Worm (Caenorhabditis elegans) whole organism, late embryonic: ENCODE data around the gene T13F2.6.

Experiments used
- C08G9.2 ChIP-seq: sonication (generic microtip); optimal IDR thresholded peaks from 2 replicates; lab custom pipeline; 2016; ENCODE audit warnings: mild to moderate bottlenecking, missing genetic modification characterization, moderate library complexity, missing compliant biosample characterization
- C38D4.7 ChIP-seq: fragments of 200-800 bp; sonication (Bioruptor generic); optimal IDR thresholded peaks from 2 replicates; lab custom pipeline; 2018; ENCODE audit warnings: mild to moderate bottlenecking, missing genetic modification characterization, moderate library complexity, missing compliant biosample characterization
- K02D7.2 ChIP-seq: sonication (generic microtip); optimal IDR thresholded peaks from 2 replicates; lab custom pipeline; 2017; ENCODE audit warnings: mild to moderate bottlenecking, missing genetic modification characterization, missing compliant biosample characterization
- Y22D7AL.16 ChIP-seq: sonication (generic microtip); optimal IDR thresholded peaks from 2 replicates; lab custom pipeline; 2016; ENCODE audit warnings: missing genetic modification characterization, missing compliant biosample characterization
- ahr-1 ChIP-seq: sonication (generic microtip); optimal IDR thresholded peaks from 2 replicates; lab custom pipeline; 2016; ENCODE audit warnings: missing genetic modification characterization, missing compliant biosample characterization
- ama-1 ChIP-seq: fragments of 150-350 bp; optimal IDR thresholded peaks from 2 replicates; lab custom pipeline; 2014
- ceh-14 ChIP-seq: sonication (generic microtip); optimal IDR thresholded peaks from 2 replicates; lab custom pipeline; 2016; ENCODE audit warnings: missing genotype, missing genetic modification characterization, missing compliant biosample characterization
- ceh-18 ChIP-seq: sonication (generic microtip); optimal IDR thresholded peaks from 2 replicates; lab custom pipeline; 2016; ENCODE audit warnings: missing genetic modification characterization, missing compliant biosample characterization
- ceh-2 ChIP-seq: sonication (generic microtip); optimal IDR thresholded peaks from 2 replicates; lab custom pipeline; 2016; ENCODE audit warnings: missing genotype, missing genetic modification characterization, missing compliant biosample characterization
- ceh-31 ChIP-seq: sonication (generic microtip); optimal IDR thresholded peaks from 2 replicates; lab custom pipeline; 2016; ENCODE audit warnings: missing genetic modification characterization, missing compliant biosample characterization
- ceh-48 ChIP-seq: sonication (generic microtip); optimal IDR thresholded peaks from 2 replicates; lab custom pipeline; 2016; ENCODE audit warnings: missing genetic modification characterization, inconsistent platforms, missing compliant biosample characterization
- ceh-6 ChIP-seq: fragments of 200-800 bp; sonication (Bioruptor generic); optimal IDR thresholded peaks from 2 replicates; lab custom pipeline; 2018; ENCODE audit warnings: mild to moderate bottlenecking, missing genetic modification characterization, missing compliant biosample characterization
- ceh-9 ChIP-seq: sonication (generic microtip); optimal IDR thresholded peaks from 2 replicates; lab custom pipeline; 2016; ENCODE audit warnings: mild to moderate bottlenecking, missing genetic modification characterization, inconsistent platforms, missing compliant biosample characterization
- dve-1 ChIP-seq: sonication (generic microtip); optimal IDR thresholded peaks from 2 replicates; lab custom pipeline; 2017; ENCODE audit warnings: antibody characterized with exemption, mild to moderate bottlenecking, missing genetic modification characterization, missing compliant biosample characterization
- elt-2 ChIP-seq: sonication (generic microtip); optimal IDR thresholded peaks from 2 replicates; lab custom pipeline; 2016; ENCODE audit warnings: missing genetic modification reagents, missing genetic modification characterization, missing compliant biosample characterization
- elt-4 ChIP-seq: sonication (generic microtip); optimal IDR thresholded peaks from 2 replicates; lab custom pipeline; 2016; ENCODE audit warnings: missing genetic modification characterization, missing compliant biosample characterization
- ets-4 ChIP-seq: sonication (generic microtip); optimal IDR thresholded peaks from 2 replicates; lab custom pipeline; 2016; ENCODE audit warnings: missing genetic modification characterization, missing compliant biosample characterization
- fkh-10 ChIP-seq: fragments of 150-350 bp; optimal IDR thresholded peaks from 2 replicates; lab custom pipeline; 2014; ENCODE audit warnings: missing biosample characterization, missing genetic modification reagents, missing genetic modification characterization
- gmeb-2 ChIP-seq: sonication (generic microtip); optimal IDR thresholded peaks from 2 replicates; lab custom pipeline; 2016; ENCODE audit warnings: missing genetic modification characterization, inconsistent platforms, missing compliant biosample characterization
- hlh-15 ChIP-seq: sonication (generic microtip); optimal IDR thresholded peaks from 2 replicates; lab custom pipeline; 2016; ENCODE audit warnings: missing genetic modification characterization, missing compliant biosample characterization
- lim-6 ChIP-seq: sonication (generic microtip); optimal IDR thresholded peaks from 2 replicates; lab custom pipeline; 2016; ENCODE audit warnings: missing genetic modification characterization, missing compliant biosample characterization
- nfya-1 ChIP-seq: sonication (generic microtip); optimal IDR thresholded peaks from 2 replicates; lab custom pipeline; 2017; ENCODE audit warnings: missing genetic modification characterization, mild to moderate bottlenecking, missing compliant biosample characterization, antibody characterized with exemption, moderate library complexity
- nhr-11 ChIP-seq: fragments of 150-350 bp; optimal IDR thresholded peaks from 2 replicates; lab custom pipeline; 2014; ENCODE audit warnings: missing biosample characterization, missing genetic modification characterization
- nhr-232 ChIP-seq: sonication (generic microtip); optimal IDR thresholded peaks from 2 replicates; lab custom pipeline; 2016; ENCODE audit warnings: missing genetic modification characterization, missing compliant biosample characterization
- npax-4 ChIP-seq: sonication (generic microtip); optimal IDR thresholded peaks from 2 replicates; lab custom pipeline; 2016; ENCODE audit warnings: missing genetic modification characterization, missing compliant biosample characterization
- pag-3 ChIP-seq: sonication (generic microtip); optimal IDR thresholded peaks from 2 replicates; lab custom pipeline; 2016; ENCODE audit warnings: missing compliant biosample characterization, missing genetic modification characterization, borderline replicate concordance
- pax-1 ChIP-seq: fragments of 150-350 bp; optimal IDR thresholded peaks from 2 replicates; lab custom pipeline; 2014; ENCODE audit warnings: missing biosample characterization, missing genetic modification characterization
- pha-4 ChIP-seq: fragments of 150-350 bp; optimal IDR thresholded peaks from 2 replicates; lab custom pipeline; 2018; ENCODE audit warnings: missing biosample characterization, missing genetic modification reagents, missing genetic modification characterization
- pqm-1 ChIP-seq: sonication (generic microtip); optimal IDR thresholded peaks from 2 replicates; lab custom pipeline; 2016; ENCODE audit warnings: missing genetic modification characterization, missing compliant biosample characterization
- pros-1 ChIP-seq: fragments of 150-350 bp; optimal IDR thresholded peaks from 2 replicates; lab custom pipeline; 2014; ENCODE audit warnings: missing biosample characterization, missing genetic modification reagents, missing genetic modification characterization
- rnt-1 ChIP-seq: sonication (generic microtip); optimal IDR thresholded peaks from 2 replicates; lab custom pipeline; 2016; ENCODE audit warnings: missing genetic modification characterization, missing compliant biosample characterization
- syd-9 ChIP-seq: sonication (generic microtip); optimal IDR thresholded peaks from 2 replicates; lab custom pipeline; 2016; ENCODE audit warnings: mild to moderate bottlenecking, missing genetic modification characterization, moderate library complexity, missing compliant biosample characterization
- tbx-2 ChIP-seq: sonication (generic microtip); optimal IDR thresholded peaks from 2 replicates; lab custom pipeline; 2016; ENCODE audit warnings: missing genetic modification characterization, missing compliant biosample characterization
- tbx-7 ChIP-seq: sonication (generic microtip); optimal IDR thresholded peaks from 2 replicates; lab custom pipeline; 2016; ENCODE audit warnings: missing genotype, missing genetic modification characterization, missing compliant biosample characterization
- unc-55 ChIP-seq: sonication (generic microtip); optimal IDR thresholded peaks from 2 replicates; lab custom pipeline; 2017; ENCODE audit warnings: missing biosample characterization, missing genetic modification reagents, missing genetic modification characterization
- zip-5 ChIP-seq: sonication (generic microtip); optimal IDR thresholded peaks from 2 replicates; lab custom pipeline; 2016; ENCODE audit warnings: missing genetic modification characterization, missing compliant biosample characterization
- ztf-16 ChIP-seq: sonication (generic microtip); optimal IDR thresholded peaks from 2 replicates; lab custom pipeline; 2017; ENCODE audit warnings: missing genetic modification characterization, missing compliant biosample characterization

T13F2.6 gene

DNA sequence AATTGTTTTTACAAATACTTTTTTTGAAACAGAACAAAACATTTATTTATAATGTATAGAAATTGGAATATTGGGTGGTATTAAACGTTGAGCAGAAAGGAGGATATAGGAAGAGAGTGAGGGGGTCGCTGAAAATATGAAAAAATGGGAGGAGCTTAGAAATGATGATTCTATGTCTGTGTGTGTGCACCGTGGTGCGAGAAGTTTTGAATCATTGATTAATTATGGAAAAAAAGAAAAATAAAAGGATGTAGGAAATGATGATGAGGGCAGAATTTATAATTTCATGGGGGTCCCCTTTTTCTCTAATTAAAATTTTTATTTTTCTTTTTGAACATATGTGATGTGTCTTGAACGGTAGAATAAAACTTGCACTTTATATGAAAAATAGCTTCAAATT lies 6.6 kb downstream of the T13F2.6 start, which contains the start of gene sre-4:
Gene sre-4, minus strand, starts transcription at position 101 of the 400 bp plus-strand sequence.
- TF ChIP-seq nhr-11 = no peak
- TF ChIP-seq ets-4 (tag; lab: Kevin White, UChicago) = no peak
- TF ChIP-seq C38D4.7 (GFP tag; lab: Kevin White, UChicago) = no peak
- no peak for TF ChIP-seq gmeb-2
- TF ChIP-seq ama-1 = no peak
- no peak for TF ChIP-seq zip-5 (tag; lab: Kevin White, UChicago)
- no peak for TF ChIP-seq hlh-15 (tag; lab: Kevin White, UChicago)
- TF ChIP-seq tbx-7 (tag; lab: Kevin White, UChicago) = no peak
- TF ChIP-seq rnt-1 (tag; lab: Kevin White, UChicago) = no peak
- TF ChIP-seq dve-1 = no peak
- no peak for TF ChIP-seq C08G9.2 (tag; lab: Kevin White, UChicago)

DNA sequence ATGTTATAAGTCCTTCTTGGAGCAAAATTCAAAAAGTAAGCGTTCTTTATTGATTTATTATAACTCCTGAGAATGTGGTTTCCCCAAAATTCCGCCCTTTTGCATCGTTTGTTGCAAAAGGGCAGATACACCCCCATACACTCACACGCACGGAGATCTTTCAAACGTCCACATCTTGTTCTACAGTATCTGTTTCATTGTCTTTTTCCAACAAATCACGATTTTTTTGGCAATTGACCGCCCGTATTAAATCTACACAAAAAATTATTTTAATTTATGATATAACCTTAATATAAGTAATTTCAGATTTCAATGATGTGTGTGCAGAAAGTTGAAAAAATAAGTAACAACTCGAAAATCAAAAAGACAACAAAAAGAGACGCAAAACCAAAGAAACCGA lies 11.4 kb downstream of the T13F2.6 start, which contains the start of gene T13F2.4:
Gene T13F2.4, plus strand, starts transcription at position 301 of the 400 bp plus-strand sequence.
- no peak for TF ChIP-seq nfya-1

DNA sequence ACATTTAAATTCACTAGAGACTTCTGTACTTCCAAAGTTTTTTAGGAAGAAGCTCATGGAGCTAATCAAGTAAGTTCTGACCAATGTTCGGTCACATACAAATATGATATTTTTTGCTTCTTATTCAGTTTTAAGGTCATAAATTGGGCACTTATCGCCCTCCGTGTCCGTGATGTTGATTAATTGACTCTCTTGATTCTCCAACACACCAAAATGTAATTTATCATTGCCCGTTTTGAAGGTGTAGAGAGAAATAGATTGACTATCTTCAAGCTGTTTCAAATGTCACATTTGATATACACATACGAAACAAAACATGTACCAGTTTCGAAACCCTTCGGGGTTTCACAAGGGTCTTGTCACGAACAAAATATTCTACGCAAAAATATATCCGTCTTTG lies 12.6 kb downstream of the T13F2.6 start:
- TF ChIP-seq ceh-6 (GFP tag; lab: Kevin White, UChicago) (no peak), ets-4 (tag; lab: Kevin White, UChicago) (no peak), ceh-18 (no peak), pros-1 (no peak)

DNA sequence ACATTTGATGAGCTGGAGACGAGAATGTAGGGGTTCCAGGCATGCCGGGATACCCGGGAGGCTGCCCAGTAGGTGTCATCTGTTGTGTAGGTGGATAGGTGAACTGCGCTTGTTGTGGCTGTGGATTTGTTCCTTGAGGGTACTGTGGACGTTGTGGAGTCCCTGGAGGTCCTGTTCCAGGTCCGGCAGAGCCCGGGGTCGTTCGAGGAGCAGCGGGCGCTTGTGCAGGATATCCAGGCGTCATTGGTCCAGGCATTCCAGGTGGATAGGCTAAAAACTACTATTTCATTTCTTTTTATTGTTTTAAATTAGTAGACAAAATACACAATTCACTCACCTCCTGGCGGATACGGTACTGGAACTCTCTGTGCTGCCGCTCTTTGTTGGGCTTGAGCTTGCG lies 17.1 kb downstream of the T13F2.6 start:
- no peak for TF ChIP-seq rnt-1 (tag; lab: Kevin White, UChicago)
- TF ChIP-seq ceh-14 (tag; lab: Kevin White, UChicago) = no peak
- no peak for TF ChIP-seq zip-5 (tag; lab: Kevin White, UChicago)
- TF ChIP-seq ceh-48 (tag; lab: Kevin White, UChicago) = no peak
- TF ChIP-seq K02D7.2 = no peak
- no peak for TF ChIP-seq ceh-9
- TF ChIP-seq ceh-18 = no peak
- no peak for TF ChIP-seq pax-1
- TF ChIP-seq ahr-1 = no peak
- TF ChIP-seq pag-3 (tag; lab: Kevin White, UChicago) = no peak

DNA sequence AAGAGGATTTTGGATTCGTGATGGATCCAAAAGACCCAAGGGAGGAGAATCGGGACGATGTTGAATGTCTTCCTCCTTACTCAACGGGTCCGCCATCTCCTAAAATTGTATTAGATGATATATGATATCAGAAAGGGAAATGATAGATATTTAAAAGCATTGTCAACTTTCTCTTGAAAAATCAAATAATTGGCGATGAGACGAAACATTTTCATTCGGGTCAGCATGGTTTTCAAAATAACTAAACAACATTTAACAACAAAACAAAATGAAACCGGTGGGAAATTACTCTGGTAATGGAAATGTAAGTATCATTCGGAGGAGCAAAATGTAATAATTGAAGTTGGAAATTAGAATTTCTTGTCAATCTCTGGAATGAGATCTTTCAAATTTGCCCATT lies 18.4 kb downstream of the T13F2.6 start, which contains the start of gene pis-1:
Gene pis-1, minus strand, starts transcription at position 101 of the 400 bp plus-strand sequence.
- TF ChIP-seq fkh-10 = no peak
- no peak for TF ChIP-seq unc-55
- no peak for TF ChIP-seq ztf-16 (tag; lab: Kevin White, UChicago)
- no peak for TF ChIP-seq elt-4 (tag; lab: Kevin White, UChicago)
- TF ChIP-seq rnt-1 (tag; lab: Kevin White, UChicago) = no peak
- no peak for TF ChIP-seq ceh-48 (tag; lab: Kevin White, UChicago)
- no peak for TF ChIP-seq ceh-14 (tag; lab: Kevin White, UChicago)
- TF ChIP-seq Y22D7AL.16 (tag; lab: Kevin White, UChicago) = no peak
- TF ChIP-seq pha-4 (tag; lab: Kevin White, UChicago) = no peak
- no peak for TF ChIP-seq nhr-232 (tag; lab: Kevin White, UChicago)

DNA sequence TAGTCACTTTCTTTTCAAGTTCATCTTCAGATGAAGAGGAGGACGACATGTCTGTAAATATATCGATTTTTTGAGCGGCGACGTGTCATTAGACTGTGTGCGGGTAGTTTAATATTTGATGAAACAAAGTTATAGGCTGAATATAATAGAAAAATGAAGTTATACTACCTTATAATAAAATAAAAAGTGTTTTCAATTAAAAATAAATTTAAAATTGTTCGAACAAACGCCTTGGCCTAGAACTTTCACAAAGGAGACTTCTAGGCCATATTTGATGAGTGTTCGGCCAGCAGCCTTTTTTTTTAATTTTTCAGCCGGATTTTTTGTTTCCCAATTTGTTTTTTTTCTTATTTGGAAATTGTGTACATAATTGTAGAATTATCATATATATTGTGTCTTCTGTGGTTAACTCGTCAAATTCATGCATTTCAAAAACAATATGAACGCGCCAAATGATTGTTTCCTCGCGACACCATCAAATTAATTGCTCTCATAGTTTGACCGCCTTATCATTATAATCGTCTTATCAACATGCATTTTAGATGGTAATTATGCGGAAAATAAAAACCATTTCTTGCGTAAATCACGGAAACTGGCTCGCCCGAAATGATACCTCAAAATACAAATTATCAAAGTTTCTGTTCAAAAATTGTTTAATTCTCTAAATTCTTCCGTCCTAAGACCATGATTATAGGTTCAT lies 19.3 kb downstream of the T13F2.6 start, which contains the start of gene T13F2.2:
Gene T13F2.2, minus strand, starts transcription at position 51 of the 700 bp plus-strand sequence.
- TF ChIP-seq lim-6 (tag; lab: Kevin White, UChicago) = no peak
- peak; percentile 3 for TF ChIP-seq ceh-2 (tag; lab: Kevin White, UChicago)
- TF ChIP-seq npax-4 (tag; lab: Kevin White, UChicago) = no peak
- TF ChIP-seq dve-1 = no peak
- TF ChIP-seq ceh-31 (tag; lab: Kevin White, UChicago) = peak; percentile 38
- TF ChIP-seq zip-5 (tag; lab: Kevin White, UChicago) = peak; percentile 41
- peak; percentile 52 for TF ChIP-seq tbx-2 (tag; lab: Kevin White, UChicago)
- TF ChIP-seq pqm-1 (tag; lab: Kevin White, UChicago) = no peak
- no peak for TF ChIP-seq syd-9 (tag; lab: Kevin White, UChicago)
- TF ChIP-seq C08G9.2 (tag; lab: Kevin White, UChicago) = peak; percentile 10
- peak; percentile 1 for TF ChIP-seq ceh-48 (tag; lab: Kevin White, UChicago)
- peak; percentile 58 for TF ChIP-seq elt-2 (tag; lab: Kevin White, UChicago)
